Fruit fly (Drosophila melanogaster): Measurements from ENCODE around the gene aust.

Gene aust

dm6 chr2L:9235556-9236001 lies 15.3 kb downstream of the aust start (continued):
- TF ChIP-seq CG31365 (tag; optimal IDR thresholded peaks at IDR 0.05) (no peak), CG30431 (GFP tag; optimal IDR thresholded peaks at IDR 0.05) (no peak), CG10654 (GFP tag; optimal IDR thresholded peaks at IDR 0.05) (peak; percentile 22), Chrac-16 (GFP tag; optimal IDR thresholded peaks at IDR 0.05) (no peak), CG15011 (GFP tag; optimal IDR thresholded peaks at IDR 0.05) (peak; percentile 18), CG12769 (tag; optimal IDR thresholded peaks at IDR 0.05) (peak; percentile 16), CG11456 (GFP tag; IDR thresholded peaks at IDR 0.05) (no peak), vnd (GFP tag; IDR thresholded peaks at IDR 0.05; ENCODE audit: partially characterized antibody) (no peak), CG34224 (GFP tag; IDR thresholded peaks at IDR 0.05; ENCODE audit: partially characterized antibody) (no peak), croc (GFP tag; conservative IDR thresholded peaks at IDR 0.05) (no peak), shn (GFP tag; optimal IDR thresholded peaks at IDR 0.05) (no peak), Hr51 (GFP tag; optimal IDR thresholded peaks at IDR 0.05) (peak in 1 of 2 experiments; percentile 77), bsh (GFP tag; optimal IDR thresholded peaks at IDR 0.05) (peak in 1 of 2 experiments; percentile 29), Fer3 (tag; optimal IDR thresholded peaks at IDR 0.05) (peak; percentile 45), CG7745 (tag; optimal IDR thresholded peaks at IDR 0.05) (no peak), CG11247 (GFP tag; IDR thresholded peaks at IDR 0.05) (no peak), oc (tag; optimal IDR thresholded peaks at IDR 0.05) (peak; percentile 36), CG10209 (GFP tag; optimal IDR thresholded peaks at IDR 0.05) (no peak), Ssrp (tag; optimal IDR thresholded peaks at IDR 0.05) (peak; percentile 20), Atf-2 (GFP tag; optimal IDR thresholded peaks at IDR 0.05) (no peak), Ptx1 (GFP tag; IDR thresholded peaks at IDR 0.05) (peak; percentile 69), Sox100B (GFP tag; optimal IDR thresholded peaks at IDR 0.05) (no peak), CG1832 (GFP tag; optimal IDR thresholded peaks at IDR 0.05) (no peak), CG4282 (GFP tag; optimal IDR thresholded peaks at IDR 0.05) (no peak), CG1024 (GFP tag; IDR thresholded peaks at IDR 0.05) (peak; percentile 20; the same call in 1 of the 2 replicates), exex (tag; optimal IDR thresholded peaks at IDR 0.05) (peak; percentile 50), CG17829 (tag; optimal IDR thresholded peaks at IDR 0.05) (peak; percentile 26), CG8388 (GFP tag; optimal IDR thresholded peaks at IDR 0.05) (peak; percentile 19), slp2 (GFP tag; optimal IDR thresholded peaks at IDR 0.05) (no peak), cg (GFP tag; optimal IDR thresholded peaks at IDR 0.05) (no peak), ara (GFP tag; IDR thresholded peaks at IDR 0.05) (no peak), CG4707 (GFP tag; optimal IDR thresholded peaks at IDR 0.05) (no peak), chinmo (GFP tag; IDR thresholded peaks at IDR 0.05; ENCODE audit: partially characterized antibody) (peak; percentile 68; the same call in 1 of the 4 replicates), cwo (GFP tag; optimal IDR thresholded peaks at IDR 0.05) (peak; percentile 46), CG1233 (GFP tag; optimal IDR thresholded peaks at IDR 0.05) (no peak), nmo (GFP tag; optimal IDR thresholded peaks at IDR 0.05) (peak; percentile 37), corto (GFP tag; optimal IDR thresholded peaks at IDR 0.05) (no peak), CG4854 (GFP tag; optimal IDR thresholded peaks at IDR 0.05) (no peak), sr (GFP tag; IDR thresholded peaks at IDR 0.05) (no peak), CG17186 (GFP tag; optimal IDR thresholded peaks at IDR 0.05) (no peak), Mrtf (GFP tag; IDR thresholded peaks at IDR 0.05) (no peak), seq (GFP tag; IDR thresholded peaks at IDR 0.05) (0 out of 2 replicates have a peak, but pooled peaks have one; percentile 7), CG7928 (GFP tag; optimal IDR thresholded peaks at IDR 0.05) (no peak), Stat92E (GFP tag; optimal IDR thresholded peaks at IDR 0.05) (no peak), fru (optimal IDR thresholded peaks at IDR 0.05) (no peak), Dp (GFP tag; optimal IDR thresholded peaks at IDR 0.05) (no peak), Neu2 (GFP tag; optimal IDR thresholded peaks at IDR 0.05; ENCODE audit: borderline replicate concordance) (no peak), Drgx (GFP tag; IDR thresholded peaks at IDR 0.05) (peak; percentile 32; the same call in 1 of the 2 replicates), Dll (GFP tag; IDR thresholded peaks at IDR 0.05; ENCODE audit: partially characterized antibody) (no peak), CG10366 (GFP tag; IDR thresholded peaks at IDR 0.05) (peak; percentile 43)

Measured in whole organism, embryonic.